Fruit fly (Drosophila melanogaster) whole organism, embryonic: ENCODE measurements around the gene CG17139.

Experiments
- CG17328 ChIP-seq: fragments of 200-800 bp; sonication (Bioruptor generic); IDR thresholded peaks from 2 replicates; pipeline ENCODE4 v1.3.6; 2022; ENCODE audit warnings: missing biosample characterization, missing genetic modification characterization
- abd-A ChIP-seq: fragments of 200-800 bp; sonication (Bioruptor generic); optimal IDR thresholded peaks from 3 replicates; lab custom pipeline; 2019; ENCODE audit warnings: missing biosample characterization, mild to moderate bottlenecking, missing genetic modification characterization, moderate library complexity
- ap ChIP-seq: fragments of 200-800 bp; sonication (Bioruptor generic); IDR thresholded peaks from 2 replicates; pipeline ENCODE4 v1.3.6; 2022; ENCODE audit warnings: missing biosample characterization, missing genetic modification characterization
- bowl ChIP-seq: fragments of 200-800 bp; sonication (Bioruptor generic); IDR thresholded peaks from 2 replicates; pipeline ENCODE4 v1.3.6; 2022; ENCODE audit warnings: missing biosample characterization, missing genetic modification characterization
- pfk ChIP-seq: fragments of 200-800 bp; sonication (Bioruptor generic); optimal IDR thresholded peaks from 2 replicates; lab custom pipeline; 2018; ENCODE audit warnings: missing biosample characterization, mild to moderate bottlenecking, missing genetic modification characterization, moderate library complexity

- TF ChIP-seq CG17328 (GFP tag; lab: Robert Waterston, UW), result no peak
- TF ChIP-seq ap (GFP tag; lab: Robert Waterston, UW), result no peak
- TF ChIP-seq abd-A (tag; lab: Kevin White, UChicago), result no peak
- TF ChIP-seq pfk (GFP tag; lab: Kevin White, UChicago), result no peak
- no peak for TF ChIP-seq bowl (GFP tag; lab: Robert Waterston, UW)
Observed at dm6 chr2L:10800877-10801719, 44.4 kb downstream of the CG17139 start, which contains the start of gene CG31869.
